Worm (Caenorhabditis elegans) whole organism, L2 larva: Measurements from ENCODE around the gene F56A8.3.

ENCODE experiments used
- blmp-1 ChIP-seq: sonication (generic microtip); optimal IDR thresholded peaks from 2 replicates; lab custom pipeline; 2017; ENCODE audit warnings: missing genetic modification characterization, mild to moderate bottlenecking, missing compliant biosample characterization, antibody characterized with exemption, moderate library complexity; ENCODE audit not compliant: insufficient read depth
- skn-1 ChIP-seq: sonication (generic microtip); optimal IDR thresholded peaks from 2 replicates; lab custom pipeline; 2017; ENCODE audit warnings: missing biosample characterization, missing genetic modification characterization
- sma-9 ChIP-seq, 2 experiments: fragments of 150-350 bp in 1 of 2; sonication (generic microtip) in 1 of 2; optimal IDR thresholded peaks; 2 replicates each; lab custom pipeline; 2014 to 2016; ENCODE audit warnings: missing genetic modification characterization in 2 of 2, mild to moderate bottlenecking in 1 of 2, missing biosample characterization in 1 of 2, missing compliant biosample characterization in 1 of 2, missing genetic modification reagents in 1 of 2, moderate library complexity in 1 of 2
- ztf-4 ChIP-seq: fragments of 150-350 bp; optimal IDR thresholded peaks from 2 replicates; lab custom pipeline; 2014; ENCODE audit warnings: missing biosample characterization, missing genetic modification characterization

- TF ChIP-seq ztf-4 (tag; lab: Kevin White, UChicago): no peak
- peak; percentile 16 for TF ChIP-seq sma-9 (GFP tag; optimal IDR thresholded peaks at IDR 0.05; lab: Kevin White, UChicago)
- TF ChIP-seq sma-9 (tag; optimal IDR thresholded peaks at IDR 0.05; lab: Kevin White, UChicago): no peak
- TF ChIP-seq skn-1 (tag; lab: Kevin White, UChicago): no peak
- TF ChIP-seq blmp-1 (tag; lab: Kevin White, UChicago): no peak
Observed at ce11 chrIII:13258163-13258562, 1.5 kb downstream of the F56A8.3 start.
